Worm (Caenorhabditis elegans) whole organism, young adult: ENCODE results near the gene twk-26.

Experiments
- C17E4.6 ChIP-seq: fragments of 200-800 bp; sonication (Bioruptor generic); IDR thresholded peaks from 2 replicates; pipeline ENCODE4 v1.3.6; 2022; ENCODE audit warnings: missing genetic modification reagents, missing genetic modification characterization, missing compliant biosample characterization
- F23B12.7 ChIP-seq: sonication (generic microtip); optimal IDR thresholded peaks from 2 replicates; lab custom pipeline; 2017; ENCODE audit warnings: missing genetic modification characterization, mild to moderate bottlenecking, missing compliant biosample characterization, antibody characterized with exemption, moderate library complexity; ENCODE audit not compliant: insufficient read depth
- F39B2.1 ChIP-seq: fragments of 200-800 bp; sonication (Bioruptor generic); IDR thresholded peaks from 2 replicates; pipeline ENCODE4 v1.3.6; 2022; ENCODE audit warnings: missing genetic modification reagents, missing genetic modification characterization, missing compliant biosample characterization
- F49E8.2 ChIP-seq: sonication (generic microtip); optimal IDR thresholded peaks from 3 replicates; lab custom pipeline; 2017; ENCODE audit warnings: missing genetic modification characterization, mild to moderate bottlenecking, missing compliant biosample characterization, antibody characterized with exemption, moderate library complexity; ENCODE audit not compliant: insufficient read depth
- akir-1 ChIP-seq: fragments of 200-800 bp; sonication (Bioruptor generic); optimal IDR thresholded peaks from 2 replicates; lab custom pipeline; 2018; ENCODE audit warnings: mild to moderate bottlenecking, missing genetic modification characterization, moderate library complexity, missing compliant biosample characterization
- ama-1 ChIP-seq, 3 experiments: fragments of 150-350 bp in 1 of 3; sonication (generic microtip) in 2 of 3; optimal IDR thresholded peaks; 2 replicates each; lab custom pipeline; 2014 to 2018; ENCODE audit warnings: missing biosample characterization in 2 of 3, missing genetic modification characterization in 2 of 3, missing genetic modification reagents in 2 of 3
- attf-5 ChIP-seq: fragments of 200-800 bp; sonication (Bioruptor generic); optimal IDR thresholded peaks from 2 replicates; lab custom pipeline; 2018; ENCODE audit warnings: mild to moderate bottlenecking, missing genetic modification characterization, missing compliant biosample characterization
- cebp-1 ChIP-seq, 2 experiments: fragments of 200-800 bp in 1 of 2; sonication (Bioruptor generic) in 1 of 2; sonication (generic microtip) in 1 of 2; IDR thresholded peaks in 1 of 2; optimal IDR thresholded peaks in 1 of 2; 2 replicates each; pipeline versions ENCODE4 v1.3.6 to Lab custom; 2017 to 2022; ENCODE audit warnings: missing compliant biosample characterization in 2 of 2, missing genetic modification characterization in 2 of 2, mild to moderate bottlenecking in 1 of 2, missing genetic modification reagents in 1 of 2, moderate library complexity in 1 of 2
- die-1 ChIP-seq: sonication (generic microtip); optimal IDR thresholded peaks from 2 replicates; lab custom pipeline; 2016; ENCODE audit warnings: missing genotype, mild to moderate bottlenecking, missing genetic modification characterization, missing compliant biosample characterization
- fkh-3 ChIP-seq: sonication (generic microtip); optimal IDR thresholded peaks from 2 replicates; lab custom pipeline; 2016; ENCODE audit warnings: mild to moderate bottlenecking, missing genetic modification characterization, missing compliant biosample characterization
- him-1 ChIP-seq: sonication (generic microtip); optimal IDR thresholded peaks from 2 replicates; lab custom pipeline; 2016; ENCODE audit warnings: missing genotype, missing genetic modification reagents, missing genetic modification characterization, missing compliant biosample characterization
- hmg-1.2 ChIP-seq: fragments of 200-800 bp; sonication (Bioruptor generic); IDR thresholded peaks from 2 replicates; pipeline ENCODE4 v1.3.6; 2022; ENCODE audit warnings: missing genetic modification reagents, missing genetic modification characterization, missing compliant biosample characterization
- let-607 ChIP-seq, 2 experiments: fragments of 200-800 bp in 1 of 2; sonication (Bioruptor generic) in 1 of 2; sonication (generic microtip) in 1 of 2; optimal IDR thresholded peaks; 2 replicates each; lab custom pipeline; 2016 to 2018; ENCODE audit warnings: mild to moderate bottlenecking in 2 of 2, missing compliant biosample characterization in 2 of 2, missing genetic modification characterization in 2 of 2, moderate library complexity in 2 of 2, missing genotype in 1 of 2
- lin-40 ChIP-seq: sonication (generic microtip); optimal IDR thresholded peaks from 2 replicates; lab custom pipeline; 2016; ENCODE audit warnings: missing genetic modification characterization, mild to moderate bottlenecking, missing compliant biosample characterization, missing genotype, missing genetic modification reagents
- madf-10 ChIP-seq: sonication (generic microtip); optimal IDR thresholded peaks from 2 replicates; lab custom pipeline; 2016; ENCODE audit warnings: mild to moderate bottlenecking, missing genetic modification characterization, missing compliant biosample characterization
- madf-3 ChIP-seq: fragments of 200-800 bp; sonication (Bioruptor generic); IDR thresholded peaks from 2 replicates; pipeline ENCODE4 v1.3.6; 2022; ENCODE audit warnings: missing genetic modification reagents, missing genetic modification characterization, missing compliant biosample characterization
- nhr-179 ChIP-seq: sonication (generic microtip); optimal IDR thresholded peaks from 2 replicates; lab custom pipeline; 2016; ENCODE audit warnings: mild to moderate bottlenecking, missing genetic modification characterization, missing compliant biosample characterization
- nhr-27 ChIP-seq: fragments of 200-800 bp; sonication (Bioruptor generic); optimal IDR thresholded peaks from 2 replicates; lab custom pipeline; 2018; ENCODE audit warnings: mild to moderate bottlenecking, missing genetic modification characterization, moderate library complexity, missing compliant biosample characterization
- nhr-80 ChIP-seq: sonication (generic microtip); optimal IDR thresholded peaks from 2 replicates; lab custom pipeline; 2016; ENCODE audit warnings: missing genetic modification characterization, missing compliant biosample characterization
- nhr-90 ChIP-seq: sonication (generic microtip); optimal IDR thresholded peaks from 2 replicates; lab custom pipeline; 2016; ENCODE audit warnings: missing genotype, mild to moderate bottlenecking, missing genetic modification characterization, missing compliant biosample characterization
- rec-8 ChIP-seq, 2 experiments: sonication (generic microtip); optimal IDR thresholded peaks; 2 replicates each; lab custom pipeline; 2016; ENCODE audit warnings: mild to moderate bottlenecking in 2 of 2, missing genetic modification characterization in 2 of 2, missing genetic modification reagents in 2 of 2, missing genotype in 2 of 2, missing biosample characterization in 1 of 2, missing compliant biosample characterization in 1 of 2, moderate library complexity in 1 of 2
- repo-1 ChIP-seq: sonication (generic microtip); optimal IDR thresholded peaks from 2 replicates; lab custom pipeline; 2017; ENCODE audit warnings: mild to moderate bottlenecking, missing genetic modification characterization, missing compliant biosample characterization
- snpc-1.1 ChIP-seq: sonication (generic microtip); optimal IDR thresholded peaks from 2 replicates; lab custom pipeline; 2017; ENCODE audit warnings: missing genetic modification characterization, mild to moderate bottlenecking, missing compliant biosample characterization, antibody characterized with exemption, moderate library complexity, missing genotype, missing genetic modification reagents; ENCODE audit not compliant: insufficient read depth
- somi-1 ChIP-seq: fragments of 200-800 bp; sonication (Bioruptor generic); optimal IDR thresholded peaks from 2 replicates; lab custom pipeline; 2018; ENCODE audit warnings: mild to moderate bottlenecking, missing genetic modification characterization, missing compliant biosample characterization
- unc-130 ChIP-seq: sonication (generic microtip); optimal IDR thresholded peaks from 2 replicates; lab custom pipeline; 2016; ENCODE audit warnings: missing genetic modification reagents, missing genetic modification characterization, missing compliant biosample characterization
- zim-3 ChIP-seq: sonication (generic microtip); optimal IDR thresholded peaks from 2 replicates; lab custom pipeline; 2017; ENCODE audit warnings: mild to moderate bottlenecking, missing genetic modification characterization, moderate library complexity, missing compliant biosample characterization
- ztf-26 ChIP-seq: sonication (generic microtip); optimal IDR thresholded peaks from 2 replicates; lab custom pipeline; 2017; ENCODE audit warnings: missing genetic modification characterization, missing compliant biosample characterization
- ztf-3 ChIP-seq: fragments of 200-800 bp; sonication (Bioruptor generic); optimal IDR thresholded peaks from 2 replicates; lab custom pipeline; 2018; ENCODE audit warnings: mild to moderate bottlenecking, missing genetic modification characterization, missing compliant biosample characterization
- ztf-6 ChIP-seq: fragments of 200-800 bp; sonication (Bioruptor generic); IDR thresholded peaks from 2 replicates; pipeline ENCODE4 v1.3.6; 2022; ENCODE audit warnings: missing genetic modification reagents, missing genetic modification characterization, missing compliant biosample characterization

twk-26 gene

DNA sequence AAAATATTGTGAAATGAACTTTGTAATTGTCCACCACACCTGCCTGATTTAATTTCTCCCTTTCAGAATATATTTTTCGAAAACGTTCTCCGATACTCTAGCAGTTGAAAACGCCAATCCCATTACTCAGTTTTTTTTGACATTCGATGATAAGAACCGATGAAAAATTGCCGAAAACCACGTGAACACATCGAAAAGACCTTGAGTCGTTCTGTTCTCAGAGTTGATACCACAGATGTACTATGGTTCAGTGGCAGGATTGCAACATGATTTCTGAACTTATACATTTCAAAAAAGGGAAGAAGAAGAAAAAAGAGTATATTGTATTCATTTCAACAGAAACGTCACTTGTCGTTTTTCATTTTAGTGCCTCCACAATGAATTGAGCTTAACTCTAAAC, 34.6 kb downstream of the twk-26 start:
- TF ChIP-seq lin-40 (peak; percentile 16), nhr-80 (peak; percentile 77), ama-1 (optimal IDR thresholded peaks at IDR 0.05; lab: Kevin White, UChicago) (no peak), ama-1 (GFP tag; optimal IDR thresholded peaks at IDR 0.05; lab: Kevin White, UChicago) (no peak), cebp-1 (GFP tag; IDR thresholded peaks at IDR 0.05; lab: Robert Waterston, UW) (no peak), cebp-1 (tag; optimal IDR thresholded peaks at IDR 0.05; lab: Kevin White, UChicago) (peak; percentile 30), F49E8.2 (no peak)

DNA sequence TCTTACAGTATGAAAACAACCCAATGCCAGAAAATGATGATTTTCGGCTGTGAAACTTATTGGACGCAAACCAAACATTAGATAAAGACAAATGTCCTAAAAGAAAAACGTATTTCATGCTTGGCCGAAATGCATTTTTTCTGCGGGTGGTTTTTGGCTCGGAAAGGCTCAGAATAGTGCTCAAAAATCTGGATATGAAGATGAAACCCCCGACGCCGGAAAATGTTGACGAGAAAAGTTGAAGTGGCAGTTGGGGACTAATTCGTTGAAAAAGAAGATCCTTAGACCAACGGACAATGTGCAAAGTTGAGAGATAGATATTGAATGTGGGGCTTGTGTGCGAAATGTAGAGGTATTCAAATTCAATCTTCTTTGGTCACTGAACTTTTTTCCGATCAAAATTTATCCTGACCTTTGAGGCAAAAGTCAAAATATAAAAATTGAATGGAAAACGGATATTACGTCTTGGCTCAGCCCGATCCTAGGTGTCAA, 36.1 kb downstream of the twk-26 start, which contains the start of gene flp-18:
flp-18 (minus strand) TSS at position 51 of the 492 bp plus-strand sequence.
- TF ChIP-seq ztf-3 (no peak), nhr-90 (tag; lab: Kevin White, UChicago) (no peak), nhr-27 (tag; lab: Kevin White, UChicago) (no peak), unc-130 (GFP tag; lab: Kevin White, UChicago) (no peak)

DNA sequence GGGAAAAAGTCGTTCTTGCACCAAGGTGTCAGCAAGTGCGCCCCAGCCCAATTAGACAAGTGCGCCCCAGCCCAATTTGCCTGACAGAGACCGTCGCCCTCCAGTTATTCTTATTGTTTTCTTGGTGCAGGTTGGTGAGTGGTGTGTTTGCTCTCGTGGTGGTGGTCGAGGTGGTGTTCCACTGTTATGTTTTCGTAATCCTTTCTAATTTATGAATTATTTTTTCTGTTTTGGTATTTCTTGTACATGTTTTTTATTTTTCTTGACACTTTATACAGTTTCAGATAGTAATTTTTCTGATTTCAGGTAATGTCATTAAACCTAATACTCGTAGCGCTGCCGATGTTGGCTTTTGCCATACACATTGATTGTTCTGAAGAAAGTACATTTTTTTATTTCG, 45.4 kb downstream of the twk-26 start, which contains the start of gene Y48D7A.1:
Y48D7A.1 (plus strand) TSS at position 301 of the 400 bp plus-strand sequence.
- no peak for TF ChIP-seq attf-5 (GFP tag; lab: Kevin White, UChicago)
- TF ChIP-seq snpc-1.1 (tag; lab: Kevin White, UChicago) = no peak
- no peak for TF ChIP-seq hmg-1.2
- TF ChIP-seq fkh-3 = no peak
- TF ChIP-seq nhr-90 (tag; lab: Kevin White, UChicago) = no peak
- TF ChIP-seq ztf-6 (GFP tag; lab: Robert Waterston, UW) = no peak
- TF ChIP-seq ama-1 (optimal IDR thresholded peaks at IDR 0.05; lab: Kevin White, UChicago) = no peak
- no peak for TF ChIP-seq ama-1 (GFP tag; optimal IDR thresholded peaks at IDR 0.05; lab: Kevin White, UChicago)

DNA sequence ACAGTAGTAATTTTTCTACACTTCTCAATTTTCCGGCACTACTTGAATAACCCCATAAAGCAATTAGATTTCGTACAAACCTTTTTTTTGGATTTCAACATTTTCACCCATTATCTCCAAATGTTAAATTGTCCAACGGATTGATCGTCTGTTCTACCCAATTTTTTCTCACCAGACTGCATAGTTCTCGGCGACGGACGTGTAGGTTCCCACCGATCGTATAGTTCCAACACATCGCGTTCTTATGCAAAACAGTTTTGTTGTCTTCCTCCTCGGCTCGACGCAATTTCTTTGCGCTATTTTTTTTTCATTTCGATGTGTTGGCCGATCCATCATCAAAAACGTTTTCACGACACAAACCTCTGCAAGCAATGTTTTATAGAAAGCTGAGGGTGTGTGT, 50.9 kb downstream of the twk-26 start, which contains the start of gene Y41G9A.6:
Y41G9A.6 (minus strand) TSS at position 101 of the 400 bp plus-strand sequence.
- TF ChIP-seq madf-10 (no peak), cebp-1 (GFP tag; IDR thresholded peaks at IDR 0.05; lab: Robert Waterston, UW) (no peak), cebp-1 (tag; optimal IDR thresholded peaks at IDR 0.05; lab: Kevin White, UChicago) (no peak), F23B12.7 (tag; lab: Kevin White, UChicago) (no peak), madf-3 (GFP tag; lab: Robert Waterston, UW) (no peak), let-607 (tag; optimal IDR thresholded peaks at IDR 0.05; lab: Kevin White, UChicago) (no peak), ztf-26 (tag; lab: Kevin White, UChicago) (no peak), repo-1 (no peak), somi-1 (GFP tag; lab: Kevin White, UChicago) (no peak), F39B2.1 (GFP tag; lab: Robert Waterston, UW) (no peak), zim-3 (tag; lab: Kevin White, UChicago) (no peak), C17E4.6 (no peak), die-1 (tag; lab: Kevin White, UChicago) (no peak), hmg-1.2 (no peak), rec-8 (tag; optimal IDR thresholded peaks at IDR 0.05; lab: Kevin White, UChicago) (no peak), F49E8.2 (no peak), nhr-179 (tag; lab: Kevin White, UChicago) (no peak), him-1 (tag; lab: Kevin White, UChicago) (no peak), akir-1 (no peak)
